Worm (Caenorhabditis elegans) whole organism, young adult: ENCODE measurements around the gene F48A11.4.

ENCODE experiments used
- B0336.3 ChIP-seq: fragments of 200-800 bp; sonication (Bioruptor generic); IDR thresholded peaks from 2 replicates; pipeline ENCODE4 v1.3.6; 2022; ENCODE audit warnings: missing genetic modification characterization, missing compliant biosample characterization
- F10E7.11 ChIP-seq: sonication (generic microtip); optimal IDR thresholded peaks from 2 replicates; lab custom pipeline; 2017; ENCODE audit warnings: mild to moderate bottlenecking, missing genetic modification characterization, moderate library complexity, missing compliant biosample characterization
- F39B2.1 ChIP-seq: fragments of 200-800 bp; sonication (Bioruptor generic); IDR thresholded peaks from 2 replicates; pipeline ENCODE4 v1.3.6; 2022; ENCODE audit warnings: missing genetic modification reagents, missing genetic modification characterization, missing compliant biosample characterization
- K12H6.12 ChIP-seq: fragments of 200-800 bp; sonication (Bioruptor generic); optimal IDR thresholded peaks from 2 replicates; lab custom pipeline; 2018; ENCODE audit warnings: mild to moderate bottlenecking, missing genetic modification characterization, missing compliant biosample characterization
- T07F8.4 ChIP-seq: sonication (generic microtip); optimal IDR thresholded peaks from 2 replicates; lab custom pipeline; 2016; ENCODE audit warnings: mild to moderate bottlenecking, missing genetic modification characterization, moderate library complexity, missing compliant biosample characterization
- Y95B8A.8 ChIP-seq: fragments of 200-800 bp; sonication (Bioruptor generic); IDR thresholded peaks from 2 replicates; pipeline ENCODE4 v1.3.6; 2022; ENCODE audit warnings: missing genetic modification reagents, missing genetic modification characterization, missing compliant biosample characterization
- ama-1 ChIP-seq, 3 experiments: fragments of 150-350 bp in 1 of 3; sonication (generic microtip) in 2 of 3; optimal IDR thresholded peaks; 2 replicates each; lab custom pipeline; 2014 to 2018; ENCODE audit warnings: missing biosample characterization in 2 of 3, missing genetic modification characterization in 2 of 3, missing genetic modification reagents in 2 of 3
- atf-7 ChIP-seq: sonication (generic microtip); optimal IDR thresholded peaks from 2 replicates; lab custom pipeline; 2017; ENCODE audit warnings: mild to moderate bottlenecking, missing genetic modification characterization, missing compliant biosample characterization
- attf-3 ChIP-seq: fragments of 200-800 bp; sonication (Bioruptor generic); conservative IDR thresholded peaks from 2 replicates; pipeline ENCODE4 v1.3.6; 2022; ENCODE audit warnings: missing genetic modification reagents, missing genetic modification characterization, missing compliant biosample characterization
- attf-5 ChIP-seq: fragments of 200-800 bp; sonication (Bioruptor generic); optimal IDR thresholded peaks from 2 replicates; lab custom pipeline; 2018; ENCODE audit warnings: mild to moderate bottlenecking, missing genetic modification characterization, missing compliant biosample characterization
- attf-6 ChIP-seq: fragments of 200-800 bp; sonication (Bioruptor generic); IDR thresholded peaks from 2 replicates; pipeline ENCODE4 v1.3.6; 2022; ENCODE audit warnings: missing genetic modification reagents, missing genetic modification characterization, missing compliant biosample characterization
- ccch-3 ChIP-seq: fragments of 200-800 bp; sonication (Bioruptor generic); optimal IDR thresholded peaks from 2 replicates; lab custom pipeline; 2018; ENCODE audit warnings: mild to moderate bottlenecking, missing genetic modification characterization, missing compliant biosample characterization
- cebp-1 ChIP-seq, 2 experiments: fragments of 200-800 bp in 1 of 2; sonication (Bioruptor generic) in 1 of 2; sonication (generic microtip) in 1 of 2; IDR thresholded peaks in 1 of 2; optimal IDR thresholded peaks in 1 of 2; 2 replicates each; pipeline versions ENCODE4 v1.3.6 to Lab custom; 2017 to 2022; ENCODE audit warnings: missing compliant biosample characterization in 2 of 2, missing genetic modification characterization in 2 of 2, mild to moderate bottlenecking in 1 of 2, missing genetic modification reagents in 1 of 2, moderate library complexity in 1 of 2
- ceh-27 ChIP-seq: fragments of 200-800 bp; sonication (Bioruptor generic); optimal IDR thresholded peaks from 2 replicates; lab custom pipeline; 2018; ENCODE audit warnings: mild to moderate bottlenecking, missing genetic modification characterization, moderate library complexity, missing compliant biosample characterization
- ceh-40 ChIP-seq: fragments of 200-800 bp; sonication (Bioruptor generic); IDR thresholded peaks from 2 replicates; pipeline ENCODE4 v1.3.6; 2022; ENCODE audit warnings: missing genetic modification characterization, missing compliant biosample characterization
- dox-1 ChIP-seq: fragments of 200-800 bp; sonication (Bioruptor generic); IDR thresholded peaks from 2 replicates; pipeline ENCODE4 v1.3.6; 2022; ENCODE audit warnings: missing genetic modification reagents, missing genetic modification characterization, missing compliant biosample characterization
- hmg-1.2 ChIP-seq: fragments of 200-800 bp; sonication (Bioruptor generic); IDR thresholded peaks from 2 replicates; pipeline ENCODE4 v1.3.6; 2022; ENCODE audit warnings: missing genetic modification reagents, missing genetic modification characterization, missing compliant biosample characterization
- hmg-20 ChIP-seq: fragments of 200-800 bp; sonication (Bioruptor generic); IDR thresholded peaks from 2 replicates; pipeline ENCODE4 v1.3.6; 2022; ENCODE audit warnings: missing genetic modification reagents, missing genetic modification characterization, missing compliant biosample characterization
- hrde-1 ChIP-seq: sonication (generic microtip); optimal IDR thresholded peaks from 2 replicates; lab custom pipeline; 2016; ENCODE audit warnings: missing genetic modification characterization, mild to moderate bottlenecking, missing compliant biosample characterization, moderate library complexity, missing genotype, missing genetic modification reagents, borderline replicate concordance
- hsf-1 ChIP-seq: fragments of 200-800 bp; sonication (Bioruptor generic); IDR thresholded peaks from 2 replicates; pipeline ENCODE4 v1.3.6; 2022; ENCODE audit warnings: missing genetic modification reagents, missing genetic modification characterization, missing compliant biosample characterization
- lag-1 ChIP-seq: fragments of 200-800 bp; sonication (Bioruptor generic); IDR thresholded peaks from 2 replicates; pipeline ENCODE4 v1.3.6; 2022; ENCODE audit warnings: missing genetic modification reagents, missing genetic modification characterization, missing compliant biosample characterization
- let-526 ChIP-seq: fragments of 200-800 bp; sonication (Bioruptor generic); IDR thresholded peaks from 2 replicates; pipeline ENCODE4 v1.3.6; 2022; ENCODE audit warnings: missing genetic modification reagents, missing genetic modification characterization, missing compliant biosample characterization
- let-607 ChIP-seq, 2 experiments: fragments of 200-800 bp in 1 of 2; sonication (Bioruptor generic) in 1 of 2; sonication (generic microtip) in 1 of 2; optimal IDR thresholded peaks; 2 replicates each; lab custom pipeline; 2016 to 2018; ENCODE audit warnings: mild to moderate bottlenecking in 2 of 2, missing compliant biosample characterization in 2 of 2, missing genetic modification characterization in 2 of 2, moderate library complexity in 2 of 2, missing genotype in 1 of 2
- lin-35 ChIP-seq, 3 experiments: fragments of 150-350 bp in 2 of 3; sonication (generic microtip) in 1 of 3; optimal IDR thresholded peaks; 2 replicates each; lab custom pipeline; 2014 to 2018; ENCODE audit warnings: missing biosample characterization in 3 of 3, missing genetic modification characterization in 3 of 3, missing genetic modification reagents in 3 of 3
- lin-40 ChIP-seq: sonication (generic microtip); optimal IDR thresholded peaks from 2 replicates; lab custom pipeline; 2016; ENCODE audit warnings: missing genetic modification characterization, mild to moderate bottlenecking, missing compliant biosample characterization, missing genotype, missing genetic modification reagents
- lin-54 ChIP-seq: fragments of 200-800 bp; sonication (Bioruptor generic); optimal IDR thresholded peaks from 2 replicates; lab custom pipeline; 2018; ENCODE audit warnings: mild to moderate bottlenecking, missing genetic modification characterization, missing compliant biosample characterization
- lir-1 ChIP-seq: fragments of 200-800 bp; sonication (Bioruptor generic); conservative IDR thresholded peaks from 2 replicates; pipeline ENCODE4 v1.3.6; 2022; ENCODE audit warnings: missing genetic modification reagents, missing genetic modification characterization, missing compliant biosample characterization
- madf-10 ChIP-seq: sonication (generic microtip); optimal IDR thresholded peaks from 2 replicates; lab custom pipeline; 2016; ENCODE audit warnings: mild to moderate bottlenecking, missing genetic modification characterization, missing compliant biosample characterization
- mxl-1 ChIP-seq: sonication (generic microtip); optimal IDR thresholded peaks from 2 replicates; lab custom pipeline; 2016; ENCODE audit warnings: missing genetic modification characterization, missing compliant biosample characterization
- nfya-1 ChIP-seq: sonication (generic microtip); optimal IDR thresholded peaks from 2 replicates; lab custom pipeline; 2017; ENCODE audit warnings: antibody characterized with exemption, missing compliant biosample characterization, missing genetic modification characterization, borderline replicate concordance; ENCODE audit not compliant: insufficient read depth
- nfyb-1 ChIP-seq: fragments of 200-800 bp; sonication (Bioruptor generic); IDR thresholded peaks from 2 replicates; pipeline ENCODE4 v1.3.6; 2022; ENCODE audit warnings: missing genetic modification reagents, missing genetic modification characterization, missing compliant biosample characterization
- nhr-80 ChIP-seq: sonication (generic microtip); optimal IDR thresholded peaks from 2 replicates; lab custom pipeline; 2016; ENCODE audit warnings: missing genetic modification characterization, missing compliant biosample characterization
- rcor-1 ChIP-seq: fragments of 200-800 bp; sonication (Bioruptor generic); IDR thresholded peaks from 2 replicates; pipeline ENCODE4 v1.3.6; 2022; ENCODE audit warnings: missing genetic modification reagents, missing genetic modification characterization, missing compliant biosample characterization
- repo-1 ChIP-seq: sonication (generic microtip); optimal IDR thresholded peaks from 2 replicates; lab custom pipeline; 2017; ENCODE audit warnings: mild to moderate bottlenecking, missing genetic modification characterization, missing compliant biosample characterization
- rpc-1 ChIP-seq, 2 experiments: fragments of 150-350 bp in 1 of 2; sonication (generic microtip) in 1 of 2; optimal IDR thresholded peaks; 2 replicates each; lab custom pipeline; 2014 to 2018; ENCODE audit warnings: missing biosample characterization in 1 of 2, missing genetic modification characterization in 1 of 2, missing genetic modification reagents in 1 of 2, missing genotype in 1 of 2
- sdz-38 ChIP-seq: sonication (generic microtip); optimal IDR thresholded peaks from 2 replicates; lab custom pipeline; 2016; ENCODE audit warnings: missing genotype, missing genetic modification characterization, missing compliant biosample characterization
- sea-2 ChIP-seq: fragments of 200-800 bp; sonication (Bioruptor generic); IDR thresholded peaks from 2 replicates; pipeline ENCODE4 v1.3.6; 2022; ENCODE audit warnings: missing genetic modification characterization, missing compliant biosample characterization
- snpc-3.4 ChIP-seq: sonication (generic microtip); optimal IDR thresholded peaks from 2 replicates; lab custom pipeline; 2017; ENCODE audit warnings: missing genetic modification characterization, mild to moderate bottlenecking, missing compliant biosample characterization, antibody characterized with exemption, moderate library complexity, missing genotype, missing genetic modification reagents
- somi-1 ChIP-seq: fragments of 200-800 bp; sonication (Bioruptor generic); optimal IDR thresholded peaks from 2 replicates; lab custom pipeline; 2018; ENCODE audit warnings: mild to moderate bottlenecking, missing genetic modification characterization, missing compliant biosample characterization
- tbp1 ChIP-seq: fragments of 200-800 bp; sonication (Bioruptor generic); optimal IDR thresholded peaks from 2 replicates; lab custom pipeline; 2018; ENCODE audit warnings: mild to moderate bottlenecking, missing genetic modification characterization, missing compliant biosample characterization
- tlf-1 ChIP-seq: fragments of 200-800 bp; sonication (Bioruptor generic); optimal IDR thresholded peaks from 2 replicates; lab custom pipeline; 2018; ENCODE audit warnings: mild to moderate bottlenecking, missing genetic modification characterization, missing compliant biosample characterization
- zfh-2 ChIP-seq: fragments of 200-800 bp; sonication (Bioruptor generic); conservative IDR thresholded peaks from 2 replicates; pipeline ENCODE4 v1.3.6; 2022; ENCODE audit warnings: missing genetic modification reagents, missing genetic modification characterization, missing compliant biosample characterization
- zim-3 ChIP-seq: sonication (generic microtip); optimal IDR thresholded peaks from 2 replicates; lab custom pipeline; 2017; ENCODE audit warnings: mild to moderate bottlenecking, missing genetic modification characterization, moderate library complexity, missing compliant biosample characterization
- ztf-22 ChIP-seq: fragments of 200-800 bp; sonication (Bioruptor generic); optimal IDR thresholded peaks from 2 replicates; lab custom pipeline; 2018; ENCODE audit warnings: mild to moderate bottlenecking, missing genetic modification characterization, moderate library complexity, missing compliant biosample characterization
- ztf-26 ChIP-seq: sonication (generic microtip); optimal IDR thresholded peaks from 2 replicates; lab custom pipeline; 2017; ENCODE audit warnings: missing genetic modification characterization, missing compliant biosample characterization
- ztf-28 ChIP-seq: fragments of 200-800 bp; sonication (Bioruptor generic); IDR thresholded peaks from 2 replicates; pipeline ENCODE4 v1.3.6; 2022; ENCODE audit warnings: missing genetic modification reagents, missing genetic modification characterization, missing compliant biosample characterization

F48A11.4 gene

ce11 chrII:221212-221611 lies 4.8 kb upstream of the F48A11.4 start:
- TF ChIP-seq hmg-20 (GFP tag; lab: Robert Waterston, UW) (no peak), hrde-1 (tag; lab: Kevin White, UChicago) (no peak), nfyb-1 (GFP tag; lab: Robert Waterston, UW) (peak; percentile 65; the same call in 1 of the 2 replicates), ama-1 (optimal IDR thresholded peaks at IDR 0.05; lab: Kevin White, UChicago) (no peak), ama-1 (GFP tag; optimal IDR thresholded peaks at IDR 0.05; lab: Kevin White, UChicago) (peak in 1 of 2 experiments; percentile 74), sea-2 (GFP tag; lab: Robert Waterston, UW) (0 out of 2 replicates have a peak, but pooled peaks have one; percentile 37), let-607 (tag; optimal IDR thresholded peaks at IDR 0.05; lab: Kevin White, UChicago) (peak in 1 of 2 experiments; percentile 32), somi-1 (GFP tag; lab: Kevin White, UChicago) (peak; percentile 79), tbp1 (GFP tag; lab: Kevin White, UChicago) (peak; percentile 36), lin-54 (GFP tag; lab: Kevin White, UChicago) (peak; percentile 28), mxl-1 (tag; lab: Kevin White, UChicago) (no peak), attf-6 (GFP tag; lab: Robert Waterston, UW) (no peak), lag-1 (no peak), K12H6.12 (peak; percentile 67), dox-1 (GFP tag; lab: Robert Waterston, UW) (peak; percentile 64; the same call in 1 of the 2 replicates), Y95B8A.8 (GFP tag; lab: Robert Waterston, UW) (0 out of 2 replicates have a peak, but pooled peaks have one; percentile 20), lin-35 (GFP tag; optimal IDR thresholded peaks at IDR 0.05; lab: Kevin White, UChicago) (peak in 1 of 3 experiments; percentile 51), ztf-28 (GFP tag; lab: Robert Waterston, UW) (no peak), rcor-1 (GFP tag; lab: Robert Waterston, UW) (peak; percentile 38; the same call in 1 of the 2 replicates), cebp-1 (GFP tag; IDR thresholded peaks at IDR 0.05; lab: Robert Waterston, UW) (peak; percentile 39; the same call in 1 of the 2 replicates), cebp-1 (tag; optimal IDR thresholded peaks at IDR 0.05; lab: Kevin White, UChicago) (peak; percentile 84), attf-5 (GFP tag; lab: Kevin White, UChicago) (peak; percentile 86), zfh-2 (GFP tag; lab: Robert Waterston, UW) (peak; percentile 96), sdz-38 (tag; lab: Kevin White, UChicago) (peak; percentile 11), lin-40 (tag; lab: Kevin White, UChicago) (peak; percentile 79), madf-10 (tag; lab: Kevin White, UChicago) (peak; percentile 63), atf-7 (tag; lab: Kevin White, UChicago) (peak; percentile 46), tlf-1 (GFP tag; lab: Kevin White, UChicago) (peak; percentile 38), ztf-22 (no peak), T07F8.4 (tag; lab: Kevin White, UChicago) (no peak), zim-3 (tag; lab: Kevin White, UChicago) (no peak), rpc-1 (optimal IDR thresholded peaks at IDR 0.05; lab: Kevin White, UChicago) (no peak), rpc-1 (tag; optimal IDR thresholded peaks at IDR 0.05; lab: Kevin White, UChicago) (no peak), ceh-40 (GFP tag; lab: Robert Waterston, UW) (no peak), F10E7.11 (no peak), ztf-26 (tag; lab: Kevin White, UChicago) (peak; percentile 71), hmg-1.2 (GFP tag; lab: Robert Waterston, UW) (peak; percentile 79; the same call in 1 of the 2 replicates), B0336.3 (peak; percentile 58; the same call in 1 of the 2 replicates), nhr-80 (peak; percentile 67), F39B2.1 (no peak), nfya-1 (tag; lab: Kevin White, UChicago) (no peak), ccch-3 (GFP tag; lab: Kevin White, UChicago) (no peak), attf-3 (GFP tag; lab: Robert Waterston, UW) (no peak), snpc-3.4 (tag; lab: Kevin White, UChicago) (no peak), ceh-27 (peak; percentile 69), repo-1 (peak; percentile 41), let-526 (GFP tag; lab: Robert Waterston, UW) (peak; percentile 66), hsf-1 (GFP tag; lab: Robert Waterston, UW) (0 out of 2 replicates have a peak, but pooled peaks have one; percentile 44), lir-1 (GFP tag; lab: Robert Waterston, UW) (0 out of 2 replicates have a peak, but pooled peaks have one; percentile 39)
